Fruit fly (Drosophila melanogaster) whole organism, embryonic: ENCODE measurements around the gene NimB4.

Experiments
- Abd-B ChIP-seq: fragments of 200-800 bp; sonication (Bioruptor generic); optimal IDR thresholded peaks from 2 replicates; lab custom pipeline; 2018; ENCODE audit warnings: missing biosample characterization, mild to moderate bottlenecking, missing genetic modification characterization, moderate library complexity
- BtbVII ChIP-seq: fragments of 200-800 bp; sonication (Bioruptor generic); optimal IDR thresholded peaks from 3 replicates; lab custom pipeline; 2017; ENCODE audit warnings: missing biosample characterization, mild to moderate bottlenecking, missing genetic modification characterization
- CG10209 ChIP-seq: fragments of 200-800 bp; sonication (Bioruptor generic); optimal IDR thresholded peaks from 3 replicates; lab custom pipeline; 2017; ENCODE audit warnings: missing biosample characterization, mild to moderate bottlenecking, missing genetic modification characterization, missing genetic modification reagents
- CG10267 ChIP-seq: fragments of 200-800 bp; sonication (Bioruptor generic); optimal IDR thresholded peaks from 2 replicates; lab custom pipeline; 2018; ENCODE audit warnings: missing biosample characterization, mild to moderate bottlenecking, missing genetic modification characterization, moderate library complexity
- CG10543 ChIP-seq: fragments of 200-800 bp; sonication (Bioruptor generic); optimal IDR thresholded peaks from 3 replicates; lab custom pipeline; 2017; ENCODE audit warnings: missing biosample characterization, mild to moderate bottlenecking, missing genetic modification characterization, moderate library complexity
- CG11504 ChIP-seq: fragments of 200-800 bp; sonication (Bioruptor generic); optimal IDR thresholded peaks from 3 replicates; lab custom pipeline; 2019; ENCODE audit warnings: missing biosample characterization, mild to moderate bottlenecking, missing genetic modification characterization, moderate library complexity
- CG12155 ChIP-seq: fragments of 200-800 bp; sonication (Bioruptor generic); optimal IDR thresholded peaks from 3 replicates; lab custom pipeline; 2016; ENCODE audit warnings: missing biosample characterization, missing genetic modification characterization
- CG13424 ChIP-seq: fragments of 200-800 bp; sonication (Bioruptor generic); optimal IDR thresholded peaks from 2 replicates; lab custom pipeline; 2019; ENCODE audit warnings: missing biosample characterization, mild to moderate bottlenecking, missing genetic modification characterization, moderate library complexity
- CG1602 ChIP-seq: fragments of 200-800 bp; sonication (Bioruptor generic); optimal IDR thresholded peaks from 3 replicates; lab custom pipeline; 2016; ENCODE audit warnings: missing biosample characterization, missing genetic modification characterization
- CG17385 ChIP-seq: fragments of 200-800 bp; sonication (Bioruptor generic); optimal IDR thresholded peaks from 3 replicates; lab custom pipeline; 2018; ENCODE audit warnings: missing biosample characterization, mild to moderate bottlenecking, missing genetic modification characterization
- CG18619 ChIP-seq: fragments of 200-800 bp; sonication (Bioruptor generic); optimal IDR thresholded peaks from 3 replicates; lab custom pipeline; 2017; ENCODE audit warnings: missing biosample characterization, mild to moderate bottlenecking, missing genetic modification characterization
- CG2889 ChIP-seq: fragments of 200-800 bp; sonication (Bioruptor generic); IDR thresholded peaks from 3 replicates; pipeline ENCODE4 v1.3.6; 2022; ENCODE audit warnings: missing biosample characterization, missing genetic modification characterization
- CG34224 ChIP-seq: fragments of 200-800 bp; sonication (Bioruptor generic); IDR thresholded peaks from 3 replicates; pipeline ENCODE4 v1.3.6; 2022; ENCODE audit warnings: missing biosample characterization, missing genetic modification characterization; ENCODE audit not compliant: partially characterized antibody
- CG34376 ChIP-seq: fragments of 200-800 bp; sonication (Bioruptor generic); optimal IDR thresholded peaks from 2 replicates; lab custom pipeline; 2018; ENCODE audit warnings: missing biosample characterization, mild to moderate bottlenecking, missing genetic modification characterization
- CG3726 ChIP-seq: fragments of 200-800 bp; sonication (Bioruptor generic); IDR thresholded peaks from 3 replicates; pipeline ENCODE4, ENCODE4 v1.3.6; 2022; ENCODE audit warnings: missing biosample characterization, missing genetic modification characterization
- CG3838 ChIP-seq: fragments of 200-800 bp; sonication (Bioruptor generic); optimal IDR thresholded peaks from 3 replicates; lab custom pipeline; 2016; ENCODE audit warnings: missing biosample characterization, missing genetic modification characterization
- CG42726 ChIP-seq: fragments of 200-800 bp; sonication (Bioruptor generic); IDR thresholded peaks from 2 replicates; pipeline ENCODE4 v1.3.6; 2022; ENCODE audit warnings: missing biosample characterization, missing genetic modification characterization; ENCODE audit not compliant: partially characterized antibody
- CG4404 ChIP-seq: fragments of 200-800 bp; sonication (Bioruptor generic); IDR thresholded peaks from 2 replicates; pipeline ENCODE4 v1.3.6; 2022; ENCODE audit warnings: missing biosample characterization, missing genetic modification characterization
- CG7372 ChIP-seq: fragments of 200-800 bp; sonication (Bioruptor generic); IDR thresholded peaks from 2 replicates; pipeline ENCODE4 v1.3.6; 2022; ENCODE audit warnings: missing biosample characterization, missing genetic modification characterization
- CG7556 ChIP-seq: fragments of 200-800 bp; sonication (Bioruptor generic); optimal IDR thresholded peaks from 2 replicates; lab custom pipeline; 2017; ENCODE audit warnings: missing biosample characterization, mild to moderate bottlenecking, missing genetic modification characterization
- CG7987 ChIP-seq: fragments of 200-800 bp; sonication (Bioruptor generic); optimal IDR thresholded peaks from 2 replicates; lab custom pipeline; 2018; ENCODE audit warnings: missing biosample characterization, mild to moderate bottlenecking, missing genetic modification characterization, moderate library complexity
- CG9876 ChIP-seq: fragments of 200-800 bp; sonication (Bioruptor generic); optimal IDR thresholded peaks from 2 replicates; lab custom pipeline; 2016; ENCODE audit warnings: missing biosample characterization, missing genetic modification characterization
- Dad ChIP-seq: fragments of 200-800 bp; sonication (Bioruptor generic); optimal IDR thresholded peaks from 3 replicates; lab custom pipeline; 2016; ENCODE audit warnings: missing biosample characterization, missing genetic modification characterization
- Dip3 ChIP-seq: fragments of 200-800 bp; sonication (Bioruptor generic); optimal IDR thresholded peaks from 3 replicates; lab custom pipeline; 2016; ENCODE audit warnings: missing biosample characterization, missing genetic modification characterization
- E2f1 ChIP-seq: fragments of 200-800 bp; sonication (Bioruptor generic); IDR thresholded peaks from 2 replicates; pipeline ENCODE4 v1.3.6; 2022; ENCODE audit warnings: missing biosample characterization, missing genetic modification characterization
- Elba2 ChIP-seq: fragments of 200-800 bp; sonication (Bioruptor generic); optimal IDR thresholded peaks from 3 replicates; lab custom pipeline; 2016; ENCODE audit warnings: missing biosample characterization, missing genetic modification characterization
- Lim3 ChIP-seq: fragments of 200-800 bp; sonication (Bioruptor generic); IDR thresholded peaks from 2 replicates; pipeline ENCODE4 v1.3.6; 2022; ENCODE audit warnings: missing biosample characterization, missing genetic modification characterization
- Sox100B ChIP-seq: fragments of 200-800 bp; sonication (Bioruptor generic); optimal IDR thresholded peaks from 3 replicates; lab custom pipeline; 2018; ENCODE audit warnings: missing biosample characterization, mild to moderate bottlenecking, missing genetic modification characterization
- Stat92E ChIP-seq, 3 experiments: fragments of >200 bp in 2 of 3; fragments of 200-800 bp in 1 of 3; sonication (Bioruptor generic) in 1 of 3; optimal IDR thresholded peaks; 2 replicates each; lab custom pipeline; 2017 to 2019; ENCODE audit warnings: missing biosample characterization in 3 of 3, missing genetic modification characterization in 3 of 3, mild to moderate bottlenecking in 1 of 3, moderate library complexity in 1 of 3
- Taf1 ChIP-seq: fragments of 200-800 bp; sonication (Bioruptor generic); IDR thresholded peaks from 2 replicates; pipeline ENCODE4 v1.3.6; 2022; ENCODE audit warnings: missing biosample characterization, missing genetic modification characterization
- ab ChIP-seq: fragments of 200-800 bp; sonication (Bioruptor generic); optimal IDR thresholded peaks from 2 replicates; lab custom pipeline; 2016; ENCODE audit warnings: missing biosample characterization, missing genetic modification characterization
- btn ChIP-seq: fragments of 200-800 bp; sonication (Bioruptor generic); optimal IDR thresholded peaks from 2 replicates; lab custom pipeline; 2016; ENCODE audit warnings: missing biosample characterization, missing genetic modification characterization
- ci ChIP-seq: fragments of 200-800 bp; sonication (Bioruptor generic); IDR thresholded peaks from 3 replicates; pipeline ENCODE4 v1.3.6; 2022; ENCODE audit warnings: missing biosample characterization, missing genetic modification characterization
- crp ChIP-seq, 2 experiments: fragments of 200-800 bp; sonication (Bioruptor generic); optimal IDR thresholded peaks; 2 replicates in 1 of 2; 3 replicates in 1 of 2; lab custom pipeline; 2017; ENCODE audit warnings: missing biosample characterization in 2 of 2, missing genetic modification characterization in 2 of 2, mild to moderate bottlenecking in 1 of 2, moderate library complexity in 1 of 2
- fd64A ChIP-seq: fragments of 200-800 bp; sonication (Bioruptor generic); optimal IDR thresholded peaks from 3 replicates; lab custom pipeline; 2018; ENCODE audit warnings: missing biosample characterization, mild to moderate bottlenecking, missing genetic modification characterization
- ftz-f1 ChIP-seq: fragments of 200-800 bp; sonication (Bioruptor generic); optimal IDR thresholded peaks from 2 replicates; lab custom pipeline; 2016; ENCODE audit warnings: missing biosample characterization, missing genetic modification characterization
- grn ChIP-seq: fragments of 200-800 bp; sonication (Bioruptor generic); optimal IDR thresholded peaks from 3 replicates; lab custom pipeline; 2017; ENCODE audit warnings: missing biosample characterization, missing genetic modification characterization
- gro ChIP-seq: fragments of 200-800 bp; sonication (Bioruptor generic); optimal IDR thresholded peaks from 2 replicates; lab custom pipeline; 2016; ENCODE audit warnings: missing biosample characterization, missing genetic modification characterization
- h ChIP-seq: fragments of >200 bp; optimal IDR thresholded peaks from 2 replicates; lab custom pipeline; 2017
- hbn ChIP-seq: fragments of 200-800 bp; sonication (Bioruptor generic); IDR thresholded peaks from 2 replicates; pipeline ENCODE4 v1.3.6; 2022; ENCODE audit warnings: missing biosample characterization, missing genetic modification characterization; ENCODE audit not compliant: partially characterized antibody
- insv ChIP-seq, 2 experiments: fragments of 200-800 bp; sonication (Bioruptor generic); optimal IDR thresholded peaks; 3 replicates each; lab custom pipeline; 2016 to 2018; ENCODE audit warnings: missing biosample characterization in 2 of 2, missing genetic modification characterization in 2 of 2
- otp ChIP-seq: fragments of 200-800 bp; sonication (Bioruptor generic); IDR thresholded peaks from 3 replicates; pipeline ENCODE4, ENCODE4 v1.3.6; 2022; ENCODE audit warnings: missing biosample characterization, missing genetic modification characterization
- pan ChIP-seq, 4 experiments: fragments of >200 bp in 3 of 4; fragments of 200-800 bp in 1 of 4; sonication (Bioruptor generic) in 1 of 4; optimal IDR thresholded peaks in 3 of 4; IDR thresholded peaks in 1 of 4; 2 replicates each; pipeline versions ENCODE4 v1.3.6 to Lab custom; 2017 to 2022; ENCODE audit warnings: missing biosample characterization in 2 of 4, missing genetic modification characterization in 2 of 4, mixed read lengths in 1 of 4
- salm ChIP-seq: fragments of 200-800 bp; sonication (Bioruptor generic); optimal IDR thresholded peaks from 2 replicates; lab custom pipeline; 2018; ENCODE audit warnings: missing biosample characterization, mild to moderate bottlenecking, missing genetic modification characterization
- sim ChIP-seq: fragments of 200-800 bp; sonication (Bioruptor generic); IDR thresholded peaks from 2 replicates; pipeline ENCODE4 v1.3.6; 2022; ENCODE audit warnings: missing biosample characterization, missing genetic modification characterization
- sisA ChIP-seq: fragments of 200-800 bp; sonication (Bioruptor generic); IDR thresholded peaks from 2 replicates; pipeline ENCODE4 v1.3.6; 2022; ENCODE audit warnings: missing biosample characterization, missing genetic modification characterization
- ssp ChIP-seq: fragments of 200-800 bp; sonication (Bioruptor generic); IDR thresholded peaks from 2 replicates; pipeline ENCODE4 v1.3.6; 2022; ENCODE audit warnings: missing biosample characterization, missing genetic modification characterization
- toy ChIP-seq: fragments of 200-800 bp; sonication (Bioruptor generic); IDR thresholded peaks from 2 replicates; pipeline ENCODE4 v1.3.6; 2022; ENCODE audit warnings: missing biosample characterization, missing genetic modification characterization
- wdn ChIP-seq: fragments of 200-800 bp; sonication (Bioruptor generic); IDR thresholded peaks from 2 replicates; pipeline ENCODE4 v1.3.6; 2022; ENCODE audit warnings: missing biosample characterization, missing genetic modification characterization
- yki ChIP-seq: fragments of >200 bp; optimal IDR thresholded peaks from 3 replicates; lab custom pipeline; 2018

The NimB4 gene

DNA sequence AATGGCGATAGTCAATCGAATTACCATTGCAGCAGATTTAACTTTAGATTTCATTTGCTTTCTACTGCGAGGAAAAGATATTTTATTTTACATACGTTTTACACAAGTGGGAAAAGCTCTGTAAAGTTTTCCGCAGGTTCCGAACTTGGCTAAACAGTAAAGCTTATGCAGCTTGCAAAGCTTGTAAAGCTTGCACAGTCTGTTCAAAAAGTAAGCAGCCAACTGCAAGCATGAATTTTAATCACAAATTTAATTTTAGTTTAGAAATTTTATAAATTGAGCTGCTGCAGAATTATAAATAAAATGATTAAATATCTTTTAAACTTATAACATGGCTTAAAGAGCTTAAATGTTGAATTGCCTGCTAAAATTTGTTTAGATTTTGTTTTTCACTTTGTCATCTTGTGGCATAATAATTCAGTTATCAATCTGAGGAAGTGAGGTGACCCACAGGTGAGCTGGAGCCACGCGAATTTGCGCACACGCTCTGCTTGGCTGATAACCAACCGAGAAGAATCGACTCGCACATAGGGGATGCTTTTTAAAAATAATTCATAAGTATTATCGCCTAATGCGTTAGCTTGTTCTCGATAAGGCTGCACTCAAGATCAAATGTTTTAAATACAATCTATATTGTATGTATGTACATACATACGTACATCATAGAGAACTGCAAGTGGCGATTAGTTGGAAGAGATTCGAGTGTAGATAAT lies 42.0 kb upstream of the NimB4 start (continued):
- TF ChIP-seq Taf1 (GFP tag; lab: Robert Waterston, UW), result no peak
- TF ChIP-seq CG1602 (GFP tag; lab: Kevin White, UChicago), result no peak
- no peak for TF ChIP-seq CG3838 (GFP tag; lab: Kevin White, UChicago)
- TF ChIP-seq insv (GFP tag; optimal IDR thresholded peaks at IDR 0.05; lab: Kevin White, UChicago), result no peak
- TF ChIP-seq ftz-f1 (GFP tag; lab: Kevin White, UChicago), result no peak
- no peak; the same call in 2 of the 3 replicates for TF ChIP-seq otp
- no peak for TF ChIP-seq fd64A
- TF ChIP-seq wdn (GFP tag; lab: Robert Waterston, UW), result peak; percentile 41; the same call in 1 of the 2 replicates
- peak; percentile 23 for TF ChIP-seq CG18619 (GFP tag; lab: Kevin White, UChicago)
- no peak for TF ChIP-seq toy (GFP tag; lab: Robert Waterston, UW)
- TF ChIP-seq yki (lab: Kevin White, UChicago), result no peak
- no peak for TF ChIP-seq pan (optimal IDR thresholded peaks at IDR 0.05; lab: Kevin White, UChicago)
- no peak for TF ChIP-seq pan (GFP tag; optimal IDR thresholded peaks at IDR 0.05 in 1 of 2, IDR thresholded peaks at IDR 0.05 in 1 of 2)
- no peak for TF ChIP-seq Dip3 (GFP tag; lab: Kevin White, UChicago)
- no peak for TF ChIP-seq CG10209 (GFP tag; lab: Kevin White, UChicago)
- TF ChIP-seq CG7372, result no peak; the same call in 1 of the 2 replicates
- TF ChIP-seq Dad (GFP tag; lab: Kevin White, UChicago), result no peak
- TF ChIP-seq CG7987 (GFP tag; lab: Kevin White, UChicago), result peak; percentile 13
- TF ChIP-seq CG13424 (tag; lab: Kevin White, UChicago), result no peak
- no peak for TF ChIP-seq CG7556 (GFP tag; lab: Kevin White, UChicago)
- no peak for TF ChIP-seq CG10543 (GFP tag; lab: Kevin White, UChicago)
- TF ChIP-seq sim (GFP tag; lab: Robert Waterston, UW), result no peak
- TF ChIP-seq CG42726, result peak; percentile 50; the same call in 1 of the 2 replicates
- TF ChIP-seq Elba2 (GFP tag; lab: Kevin White, UChicago), result no peak
- TF ChIP-seq sisA (GFP tag; lab: Robert Waterston, UW), result no peak; the same call in 1 of the 2 replicates
- no peak for TF ChIP-seq CG9876 (GFP tag; lab: Kevin White, UChicago)
- TF ChIP-seq CG2889, result 0 out of 3 replicates have a peak, but pooled peaks have one; percentile 26
- no peak for TF ChIP-seq ssp (GFP tag; lab: Robert Waterston, UW)
- no peak for TF ChIP-seq hbn
- peak; percentile 36 for TF ChIP-seq CG12155
- no peak for TF ChIP-seq CG10267 (tag; lab: Kevin White, UChicago)
- TF ChIP-seq Stat92E (GFP tag; optimal IDR thresholded peaks at IDR 0.05; lab: Kevin White, UChicago), result no peak
- no peak for TF ChIP-seq ab (GFP tag; lab: Kevin White, UChicago)
- no peak for TF ChIP-seq salm
- peak; percentile 56 for TF ChIP-seq CG11504 (tag; lab: Kevin White, UChicago)
- TF ChIP-seq CG17385 (GFP tag; lab: Kevin White, UChicago), result peak; percentile 31
- TF ChIP-seq CG4404, result no peak
- peak; percentile 38; the same call in 1 of the 2 replicates for TF ChIP-seq E2f1 (GFP tag; lab: Robert Waterston, UW)
- no peak for TF ChIP-seq crp (GFP tag; optimal IDR thresholded peaks at IDR 0.05; lab: Kevin White, UChicago)
- no peak for TF ChIP-seq BtbVII (GFP tag; lab: Kevin White, UChicago)
- TF ChIP-seq Lim3 (GFP tag; lab: Robert Waterston, UW), result no peak
- TF ChIP-seq Sox100B (GFP tag; lab: Kevin White, UChicago), result peak; percentile 34
- peak; percentile 65; the same call in 2 of the 3 replicates for TF ChIP-seq ci (GFP tag; lab: Robert Waterston, UW)
- no peak for TF ChIP-seq Abd-B (GFP tag; lab: Kevin White, UChicago)
- TF ChIP-seq grn (GFP tag; lab: Kevin White, UChicago), result peak; percentile 26
- TF ChIP-seq h (lab: Kevin White, UChicago), result no peak
- peak; percentile 33 for TF ChIP-seq gro (GFP tag; lab: Kevin White, UChicago)
- TF ChIP-seq CG34224 (GFP tag; lab: Robert Waterston, UW), result no peak; the same call in 2 of the 3 replicates
- no peak for TF ChIP-seq btn (GFP tag; lab: Kevin White, UChicago)
- TF ChIP-seq CG3726 (GFP tag; lab: Robert Waterston, UW), result no peak
- TF ChIP-seq CG34376, result no peak
